Fruit fly (Drosophila melanogaster) whole organism, embryonic: ENCODE results near the gene Sbds.

Source experiments
- Ada2b ChIP-seq: fragments of 200-800 bp; sonication (Bioruptor generic); IDR thresholded peaks from 2 replicates; pipeline ENCODE4 v1.3.6; 2022; ENCODE audit warnings: missing biosample characterization, missing genetic modification characterization
- Adf1 ChIP-seq: fragments of 200-800 bp; sonication (Bioruptor generic); IDR thresholded peaks from 2 replicates; pipeline ENCODE4 v1.3.6; 2022; ENCODE audit warnings: missing biosample characterization, missing genetic modification characterization
- Antp ChIP-seq: fragments of 200-800 bp; sonication (Bioruptor generic); optimal IDR thresholded peaks from 3 replicates; lab custom pipeline; 2016; ENCODE audit warnings: missing biosample characterization, missing genetic modification characterization
- B-H1 ChIP-seq: fragments of 200-800 bp; sonication (Bioruptor generic); IDR thresholded peaks from 3 replicates; pipeline ENCODE4 v1.3.6; 2022; ENCODE audit warnings: missing biosample characterization, missing genetic modification characterization
- CG10565 ChIP-seq: fragments of 200-800 bp; sonication (Bioruptor generic); optimal IDR thresholded peaks from 3 replicates; lab custom pipeline; 2016; ENCODE audit warnings: missing biosample characterization, mild to moderate bottlenecking, missing genetic modification characterization
- CG11456 ChIP-seq: fragments of 200-800 bp; sonication (Bioruptor generic); IDR thresholded peaks from 3 replicates; pipeline ENCODE4 v1.3.6; 2022; ENCODE audit warnings: missing biosample characterization, missing genetic modification characterization
- CG16779 ChIP-seq: fragments of 200-800 bp; sonication (Bioruptor generic); IDR thresholded peaks from 2 replicates; pipeline ENCODE4 v1.3.6; 2022; ENCODE audit warnings: missing biosample characterization, missing genetic modification characterization
- CG17328 ChIP-seq: fragments of 200-800 bp; sonication (Bioruptor generic); IDR thresholded peaks from 2 replicates; pipeline ENCODE4 v1.3.6; 2022; ENCODE audit warnings: missing biosample characterization, missing genetic modification characterization
- CG17385 ChIP-seq: fragments of 200-800 bp; sonication (Bioruptor generic); optimal IDR thresholded peaks from 3 replicates; lab custom pipeline; 2018; ENCODE audit warnings: missing biosample characterization, mild to moderate bottlenecking, missing genetic modification characterization
- CG1832 ChIP-seq: fragments of 200-800 bp; sonication (Bioruptor generic); optimal IDR thresholded peaks from 2 replicates; lab custom pipeline; 2017; ENCODE audit warnings: missing biosample characterization, mild to moderate bottlenecking, missing genetic modification characterization, inconsistent platforms
- CG31365 ChIP-seq: fragments of 200-800 bp; sonication (Bioruptor generic); optimal IDR thresholded peaks from 2 replicates; lab custom pipeline; 2018; ENCODE audit warnings: missing biosample characterization, mild to moderate bottlenecking, missing genetic modification characterization
- CG4360 ChIP-seq: fragments of 200-800 bp; sonication (Bioruptor generic); IDR thresholded peaks from 2 replicates; pipeline ENCODE4 v1.3.6; 2022; ENCODE audit warnings: missing biosample characterization, missing genetic modification characterization
- CG5953 ChIP-seq: fragments of 200-800 bp; sonication (Bioruptor generic); IDR thresholded peaks from 2 replicates; pipeline ENCODE4 v1.3.6; 2022; ENCODE audit warnings: missing biosample characterization, missing genetic modification characterization
- CG6175 ChIP-seq: fragments of 200-800 bp; sonication (Bioruptor generic); IDR thresholded peaks from 3 replicates; pipeline ENCODE4 v1.3.6; 2022; ENCODE audit warnings: missing biosample characterization, missing genetic modification characterization
- CG6683 ChIP-seq: fragments of 200-800 bp; sonication (Bioruptor generic); optimal IDR thresholded peaks from 2 replicates; lab custom pipeline; 2017; ENCODE audit warnings: missing biosample characterization, mild to moderate bottlenecking, missing genetic modification characterization, missing genetic modification reagents
- CG6791 ChIP-seq: fragments of 200-800 bp; sonication (Bioruptor generic); IDR thresholded peaks from 3 replicates; pipeline ENCODE4 v1.3.6; 2022; ENCODE audit warnings: missing biosample characterization, missing genetic modification characterization; ENCODE audit not compliant: partially characterized antibody
- CG7556 ChIP-seq: fragments of 200-800 bp; sonication (Bioruptor generic); optimal IDR thresholded peaks from 2 replicates; lab custom pipeline; 2017; ENCODE audit warnings: missing biosample characterization, mild to moderate bottlenecking, missing genetic modification characterization
- CG7963 ChIP-seq: fragments of 200-800 bp; sonication (Bioruptor generic); IDR thresholded peaks from 3 replicates; pipeline ENCODE4 v1.3.6; 2022; ENCODE audit warnings: missing biosample characterization, missing genetic modification characterization; ENCODE audit not compliant: partially characterized antibody
- CG8089 ChIP-seq: fragments of 200-800 bp; sonication (Bioruptor generic); optimal IDR thresholded peaks from 3 replicates; lab custom pipeline; 2016; ENCODE audit warnings: missing biosample characterization, missing genetic modification characterization
- CG8290 ChIP-seq, 3 experiments: fragments of 200-800 bp; sonication (Bioruptor generic); optimal IDR thresholded peaks; 2 replicates each; lab custom pipeline; 2016 to 2019; ENCODE audit warnings: missing biosample characterization in 3 of 3, missing genetic modification characterization in 3 of 3, mild to moderate bottlenecking in 2 of 3, moderate library complexity in 1 of 3
- CkIIα-i1 ChIP-seq: fragments of 200-800 bp; sonication (Bioruptor generic); IDR thresholded peaks from 2 replicates; pipeline ENCODE4 v1.3.6; 2022; ENCODE audit warnings: missing biosample characterization, missing genetic modification characterization
- Dbx ChIP-seq: fragments of 200-800 bp; sonication (Bioruptor generic); IDR thresholded peaks from 3 replicates; pipeline ENCODE4 v1.3.6; 2022; ENCODE audit warnings: missing biosample characterization, missing genetic modification characterization
- Doc3 ChIP-seq: fragments of 200-800 bp; sonication (Bioruptor generic); IDR thresholded peaks from 3 replicates; pipeline ENCODE4 v1.3.6; 2022; ENCODE audit warnings: missing biosample characterization, missing genetic modification characterization; ENCODE audit not compliant: partially characterized antibody
- E2f1 ChIP-seq: fragments of 200-800 bp; sonication (Bioruptor generic); IDR thresholded peaks from 2 replicates; pipeline ENCODE4 v1.3.6; 2022; ENCODE audit warnings: missing biosample characterization, missing genetic modification characterization
- Fer3 ChIP-seq: fragments of 200-800 bp; sonication (Bioruptor generic); optimal IDR thresholded peaks from 2 replicates; lab custom pipeline; 2018; ENCODE audit warnings: missing biosample characterization, mild to moderate bottlenecking, missing genetic modification characterization, moderate library complexity
- Hr39 ChIP-seq: fragments of >200 bp; optimal IDR thresholded peaks from 2 replicates; lab custom pipeline; 2017
- Nf-YB ChIP-seq: fragments of 200-800 bp; sonication (Bioruptor generic); optimal IDR thresholded peaks from 3 replicates; lab custom pipeline; 2019; ENCODE audit warnings: missing biosample characterization, mild to moderate bottlenecking, missing genetic modification characterization, moderate library complexity
- NfI ChIP-seq: fragments of 200-800 bp; sonication (Bioruptor generic); optimal IDR thresholded peaks from 3 replicates; lab custom pipeline; 2018; ENCODE audit warnings: missing biosample characterization, mild to moderate bottlenecking, missing genetic modification characterization, moderate library complexity
- Ravus ChIP-seq: fragments of 200-800 bp; sonication (Bioruptor generic); IDR thresholded peaks from 2 replicates; pipeline ENCODE4 v1.3.6; 2022; ENCODE audit warnings: missing biosample characterization, missing genetic modification characterization
- Sin3A ChIP-seq: fragments of >200 bp; optimal IDR thresholded peaks from 2 replicates; lab custom pipeline; 2018
- Taf1 ChIP-seq: fragments of 200-800 bp; sonication (Bioruptor generic); IDR thresholded peaks from 2 replicates; pipeline ENCODE4 v1.3.6; 2022; ENCODE audit warnings: missing biosample characterization, missing genetic modification characterization
- ab ChIP-seq: fragments of 200-800 bp; sonication (Bioruptor generic); optimal IDR thresholded peaks from 2 replicates; lab custom pipeline; 2016; ENCODE audit warnings: missing biosample characterization, missing genetic modification characterization
- bowl ChIP-seq: fragments of 200-800 bp; sonication (Bioruptor generic); IDR thresholded peaks from 2 replicates; pipeline ENCODE4 v1.3.6; 2022; ENCODE audit warnings: missing biosample characterization, missing genetic modification characterization
- br ChIP-seq: fragments of >200 bp; optimal IDR thresholded peaks from 2 replicates; lab custom pipeline; 2017
- cg ChIP-seq: fragments of 200-800 bp; sonication (Bioruptor generic); optimal IDR thresholded peaks from 3 replicates; lab custom pipeline; 2019; ENCODE audit warnings: missing biosample characterization, mild to moderate bottlenecking, missing genetic modification characterization, moderate library complexity
- cwo ChIP-seq: fragments of 200-800 bp; sonication (Bioruptor generic); optimal IDR thresholded peaks from 3 replicates; lab custom pipeline; 2017; ENCODE audit warnings: missing biosample characterization, missing genetic modification characterization, mild to moderate bottlenecking, moderate library complexity, missing genetic modification reagents
- dimm ChIP-seq: fragments of 200-800 bp; sonication (Bioruptor generic); IDR thresholded peaks from 2 replicates; pipeline ENCODE4 v1.3.6; 2022; ENCODE audit warnings: missing biosample characterization, missing genetic modification characterization
- dm ChIP-seq: fragments of 200-800 bp; sonication (Bioruptor generic); optimal IDR thresholded peaks from 3 replicates; lab custom pipeline; 2016; ENCODE audit warnings: missing biosample characterization, missing genetic modification characterization
- dmrt99B ChIP-seq: fragments of 200-800 bp; sonication (Bioruptor generic); optimal IDR thresholded peaks from 2 replicates; lab custom pipeline; 2018; ENCODE audit warnings: missing biosample characterization, mild to moderate bottlenecking, missing genetic modification characterization, moderate library complexity
- fru ChIP-seq: fragments of >200 bp; optimal IDR thresholded peaks from 2 replicates; lab custom pipeline; 2017
- gce ChIP-seq: fragments of 200-800 bp; sonication (Bioruptor generic); IDR thresholded peaks from 3 replicates; pipeline ENCODE4 v1.3.6; 2022; ENCODE audit warnings: missing biosample characterization, missing genetic modification characterization
- gsb ChIP-seq: fragments of 200-800 bp; sonication (Bioruptor generic); IDR thresholded peaks from 2 replicates; pipeline ENCODE4 v1.3.6; 2022; ENCODE audit warnings: missing biosample characterization, missing genetic modification characterization
- jing ChIP-seq: fragments of 200-800 bp; sonication (Bioruptor generic); optimal IDR thresholded peaks from 2 replicates; lab custom pipeline; 2018; ENCODE audit warnings: missing biosample characterization, mild to moderate bottlenecking, missing genetic modification characterization
- mld ChIP-seq: fragments of 200-800 bp; sonication (Bioruptor generic); IDR thresholded peaks from 3 replicates; pipeline ENCODE4 v1.3.6; 2022; ENCODE audit warnings: missing biosample characterization, missing genetic modification characterization; ENCODE audit not compliant: partially characterized antibody
- sc ChIP-seq, 3 experiments: fragments of >200 bp in 2 of 3; fragments of 200-800 bp in 1 of 3; sonication (Bioruptor generic) in 1 of 3; optimal IDR thresholded peaks; 2 replicates in 2 of 3; 3 replicates in 1 of 3; lab custom pipeline; 2017; ENCODE audit warnings: mild to moderate bottlenecking in 1 of 3, missing biosample characterization in 1 of 3, missing genetic modification characterization in 1 of 3, missing genetic modification reagents in 1 of 3
- seq ChIP-seq: fragments of 200-800 bp; sonication (Bioruptor generic); IDR thresholded peaks from 2 replicates; pipeline ENCODE4 v1.3.6; 2022; ENCODE audit warnings: missing biosample characterization, missing genetic modification characterization
- sim ChIP-seq: fragments of 200-800 bp; sonication (Bioruptor generic); IDR thresholded peaks from 2 replicates; pipeline ENCODE4 v1.3.6; 2022; ENCODE audit warnings: missing biosample characterization, missing genetic modification characterization
- sqz ChIP-seq: fragments of 200-800 bp; sonication (Bioruptor generic); optimal IDR thresholded peaks from 3 replicates; lab custom pipeline; 2018; ENCODE audit warnings: missing biosample characterization, mild to moderate bottlenecking, missing genetic modification characterization
- ssp ChIP-seq: fragments of 200-800 bp; sonication (Bioruptor generic); IDR thresholded peaks from 2 replicates; pipeline ENCODE4 v1.3.6; 2022; ENCODE audit warnings: missing biosample characterization, missing genetic modification characterization
- stc ChIP-seq: fragments of 200-800 bp; sonication (Bioruptor generic); IDR thresholded peaks from 2 replicates; pipeline ENCODE4 v1.3.6; 2022; ENCODE audit warnings: missing biosample characterization, missing genetic modification characterization
- vvl ChIP-seq: fragments of 200-800 bp; sonication (Bioruptor generic); IDR thresholded peaks from 2 replicates; pipeline ENCODE4 v1.3.6; 2022; ENCODE audit warnings: missing biosample characterization, missing genetic modification characterization
- zf30C ChIP-seq: fragments of 200-800 bp; sonication (Bioruptor generic); optimal IDR thresholded peaks from 3 replicates; lab custom pipeline; 2018; ENCODE audit warnings: missing biosample characterization, mild to moderate bottlenecking, missing genetic modification characterization

Sbds gene

DNA sequence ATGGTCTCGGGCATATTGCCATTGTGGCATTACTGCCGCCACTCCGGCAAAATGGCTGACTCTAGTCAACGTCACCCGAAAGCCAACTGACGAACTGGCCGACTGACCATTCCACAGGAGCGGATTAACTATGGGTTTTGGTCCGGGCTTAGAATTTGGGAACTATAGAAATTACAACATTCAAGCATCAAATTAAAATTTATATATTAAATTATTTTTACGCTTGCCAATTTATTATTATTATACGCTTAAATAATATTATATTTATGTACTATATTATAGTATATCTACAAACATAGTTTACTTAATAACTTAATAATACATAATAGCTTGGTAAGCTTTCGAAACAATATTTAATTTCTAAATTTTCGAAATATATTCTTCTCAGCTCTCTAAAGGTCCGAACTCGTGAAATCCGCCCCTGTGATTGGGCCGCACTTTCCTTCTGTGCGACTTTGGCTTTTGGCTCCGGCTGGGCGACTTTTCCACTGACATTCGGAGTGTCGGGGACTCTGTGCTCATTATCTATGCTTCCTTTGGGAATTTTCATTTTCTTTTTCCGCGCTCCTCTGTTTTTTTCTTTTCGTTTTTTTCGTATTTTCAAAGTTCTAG is 44.8 kb downstream of the Sbds start (continued):
- TF ChIP-seq CG17328 (GFP tag; lab: Robert Waterston, UW) (peak; percentile 8; the same call in 1 of the 2 replicates), zf30C (GFP tag; lab: Kevin White, UChicago) (no peak), CkIIα-i1 (GFP tag; lab: Robert Waterston, UW) (no peak), Doc3 (GFP tag; lab: Robert Waterston, UW) (no peak), sqz (GFP tag; lab: Kevin White, UChicago) (no peak), vvl (GFP tag; lab: Robert Waterston, UW) (peak; percentile 60), Hr39 (no peak), CG7556 (GFP tag; lab: Kevin White, UChicago) (peak; percentile 67), Sin3A (lab: Kevin White, UChicago) (no peak), B-H1 (GFP tag; lab: Robert Waterston, UW) (no peak), dm (GFP tag; lab: Kevin White, UChicago) (no peak), dimm (GFP tag; lab: Robert Waterston, UW) (no peak), dmrt99B (tag; lab: Kevin White, UChicago) (peak; percentile 50), CG6175 (GFP tag; lab: Robert Waterston, UW) (no peak), seq (GFP tag; lab: Robert Waterston, UW) (no peak), sc (optimal IDR thresholded peaks at IDR 0.05; lab: Kevin White, UChicago) (no peak), sc (GFP tag; optimal IDR thresholded peaks at IDR 0.05; lab: Kevin White, UChicago) (peak; percentile 2), mld (GFP tag; lab: Robert Waterston, UW) (no peak), CG6791 (no peak), Taf1 (GFP tag; lab: Robert Waterston, UW) (no peak), CG1832 (GFP tag; lab: Kevin White, UChicago) (no peak), CG11456 (GFP tag; lab: Robert Waterston, UW) (no peak), ssp (no peak), Ravus (no peak), CG10565 (no peak), E2f1 (GFP tag; lab: Robert Waterston, UW) (no peak), Ada2b (GFP tag; lab: Robert Waterston, UW) (no peak), CG31365 (tag; lab: Kevin White, UChicago) (no peak), CG16779 (GFP tag; lab: Robert Waterston, UW) (no peak), fru (no peak), Nf-YB (GFP tag; lab: Kevin White, UChicago) (no peak), NfI (peak; percentile 1), jing (no peak), cg (no peak), gce (no peak), CG8290 (GFP tag; optimal IDR thresholded peaks at IDR 0.05; lab: Kevin White, UChicago) (no peak), CG8290 (tag; optimal IDR thresholded peaks at IDR 0.05; lab: Kevin White, UChicago) (no peak), stc (no peak), Adf1 (GFP tag; lab: Robert Waterston, UW) (no peak), CG8089 (GFP tag; lab: Kevin White, UChicago) (no peak), cwo (GFP tag; lab: Kevin White, UChicago) (no peak), Dbx (GFP tag; lab: Robert Waterston, UW) (no peak), br (no peak), CG17385 (GFP tag; lab: Kevin White, UChicago) (peak; percentile 1), gsb (no peak), CG4360 (GFP tag; lab: Robert Waterston, UW) (no peak), sim (GFP tag; lab: Robert Waterston, UW) (no peak), Antp (no peak), Fer3 (tag; lab: Kevin White, UChicago) (no peak), CG6683 (GFP tag; lab: Kevin White, UChicago) (no peak), bowl (no peak), CG5953 (GFP tag; lab: Robert Waterston, UW) (no peak), CG7963 (no peak), ab (GFP tag; lab: Kevin White, UChicago) (no peak)
